Fruit fly (Drosophila melanogaster) S2 (cell line): ENCODE results near the gene rdx.

ENCODE experiments used
- CG8478 ChIP-seq: fragments of >200 bp; optimal IDR thresholded peaks from 2 replicates; lab custom pipeline; 2018
- CTCF ChIP-seq, 2 experiments: fragments of >200 bp; optimal IDR thresholded peaks; 2 replicates each; lab custom pipeline; 2018

- TF ChIP-seq CG8478 (lab: Kevin White, UChicago) (no peak), CTCF (optimal IDR thresholded peaks at IDR 0.05; lab: Kevin White, UChicago) (no peak)
These were observed 38.2 kb upstream of the rdx start for dm6 chr3R:14070096-14070495.
